Worm (Caenorhabditis elegans) whole organism, midembryonic: ENCODE results near the gene srd-56.

Experiments used
- T22C8.4 ChIP-seq: fragments of 200-800 bp; sonication (Bioruptor generic); IDR thresholded peaks from 2 replicates; pipeline ENCODE4 v1.3.6; 2022; ENCODE audit warnings: missing genetic modification characterization, missing compliant biosample characterization
- cog-1 ChIP-seq: sonication (generic microtip); optimal IDR thresholded peaks from 2 replicates; lab custom pipeline; 2016; ENCODE audit warnings: missing genetic modification characterization, missing compliant biosample characterization
- flt-1 ChIP-seq: fragments of 200-800 bp; sonication (Bioruptor generic); IDR thresholded peaks from 2 replicates; pipeline ENCODE4 v1.3.6; 2022; ENCODE audit warnings: missing genetic modification characterization, missing compliant biosample characterization
- med-1 ChIP-seq: sonication (generic microtip); optimal IDR thresholded peaks from 2 replicates; lab custom pipeline; 2017; ENCODE audit warnings: missing genetic modification characterization, mild to moderate bottlenecking, missing compliant biosample characterization, antibody characterized with exemption, missing genetic modification reagents; ENCODE audit not compliant: insufficient read depth
- ref-1 ChIP-seq: fragments of 200-800 bp; sonication (Bioruptor generic); conservative IDR thresholded peaks from 2 replicates; pipeline ENCODE4 v1.3.6; 2022; ENCODE audit warnings: missing genetic modification reagents, missing genetic modification characterization, missing compliant biosample characterization
- tab-1 ChIP-seq: fragments of 200-800 bp; sonication (Bioruptor generic); IDR thresholded peaks from 2 replicates; pipeline ENCODE4 v1.3.6; 2022; ENCODE audit warnings: missing genetic modification characterization, missing compliant biosample characterization
- ztf-23 ChIP-seq: fragments of 200-800 bp; sonication (Bioruptor generic); IDR thresholded peaks from 2 replicates; pipeline ENCODE4 v1.3.6; 2022; ENCODE audit warnings: missing genetic modification reagents, missing genetic modification characterization, missing compliant biosample characterization
- ztf-29 ChIP-seq: fragments of 200-800 bp; sonication (Bioruptor generic); IDR thresholded peaks from 2 replicates; pipeline ENCODE4 v1.3.6; 2022; ENCODE audit warnings: missing genetic modification reagents, missing genetic modification characterization, missing compliant biosample characterization

- TF ChIP-seq T22C8.4 (GFP tag; lab: Robert Waterston, UW): no peak
- TF ChIP-seq flt-1 (GFP tag; lab: Robert Waterston, UW): no peak
- no peak for TF ChIP-seq tab-1 (GFP tag; lab: Robert Waterston, UW)
- TF ChIP-seq med-1: no peak
- no peak for TF ChIP-seq ref-1
- no peak for TF ChIP-seq cog-1 (tag; lab: Kevin White, UChicago)
- TF ChIP-seq ztf-23 (GFP tag; lab: Robert Waterston, UW): no peak
- TF ChIP-seq ztf-29 (GFP tag; lab: Robert Waterston, UW): no peak
These were observed 39.7 kb upstream of the srd-56 start for ce11 chrII:7242754-7243153.
